Fruit fly (Drosophila melanogaster) Kc167 (cell line): ENCODE measurements around the gene CG11454.

ENCODE experiments used
- Myc ChIP-seq: fragments of >200 bp; optimal IDR thresholded peaks from 2 replicates; lab custom pipeline; 2017; ENCODE audit warnings: missing external identifiers
- insv ChIP-seq: fragments of >200 bp; optimal IDR thresholded peaks from 3 replicates; lab custom pipeline; 2018; ENCODE audit warnings: missing external identifiers
- ttk ChIP-seq: sonication (Bioruptor generic); optimal IDR thresholded peaks from 2 replicates; lab custom pipeline; 2017; ENCODE audit warnings: missing external identifiers

- TF ChIP-seq insv (lab: Kevin White, UChicago) = no peak
- TF ChIP-seq Myc (lab: Kevin White, UChicago) = no peak
- no peak for TF ChIP-seq ttk
Measured at dm6 chr2L:128977-129941, 13.9 kb upstream of the CG11454 start.
